Fruit fly (Drosophila melanogaster): Measurements from ENCODE around the gene CG14322.

The CG14322 gene

dm6 chr3R:17655040-17655439 lies 7.6 kb downstream of the CG14322 start (continued):
- no peak for TF ChIP-seq CG30431 (GFP tag; optimal IDR thresholded peaks at IDR 0.05)
- TF ChIP-seq lab (GFP tag; optimal IDR thresholded peaks at IDR 0.05) = peak; percentile 30
- no peak for TF ChIP-seq CG33213 (GFP tag; optimal IDR thresholded peaks at IDR 0.05)
- 0 out of 2 replicates have a peak, but pooled peaks have one; percentile 20 for TF ChIP-seq vvl (GFP tag; IDR thresholded peaks at IDR 0.05)
- TF ChIP-seq caup (GFP tag; optimal IDR thresholded peaks at IDR 0.05; ENCODE audit: severe bottlenecking) = peak; percentile 10
- TF ChIP-seq Doc3 (GFP tag; IDR thresholded peaks at IDR 0.05; ENCODE audit: partially characterized antibody) = no peak
- TF ChIP-seq CG11398 (GFP tag; optimal IDR thresholded peaks at IDR 0.05) = no peak
- no peak for TF ChIP-seq CG1602 (GFP tag; optimal IDR thresholded peaks at IDR 0.05)
- no peak for TF ChIP-seq bigmax (GFP tag; optimal IDR thresholded peaks at IDR 0.05)
- no peak for TF ChIP-seq CG15073 (GFP tag; optimal IDR thresholded peaks at IDR 0.05)
- no peak for TF ChIP-seq CG31388 (GFP tag; optimal IDR thresholded peaks at IDR 0.05)
- no peak for TF ChIP-seq wdn (GFP tag; IDR thresholded peaks at IDR 0.05)
- TF ChIP-seq Med (GFP tag) = no peak
- peak; percentile 38 for TF ChIP-seq gsb-n (tag; optimal IDR thresholded peaks at IDR 0.05)
- TF ChIP-seq E2f1 (GFP tag; IDR thresholded peaks at IDR 0.05) = no peak
- TF ChIP-seq CG12236 (GFP tag; optimal IDR thresholded peaks at IDR 0.05) = no peak
- no peak for TF ChIP-seq Nf-YC (tag; optimal IDR thresholded peaks at IDR 0.05)
- no peak for TF ChIP-seq CG9876 (GFP tag; optimal IDR thresholded peaks at IDR 0.05)
- no peak for TF ChIP-seq CG8765 (GFP tag; IDR thresholded peaks at IDR 0.05)
- TF ChIP-seq Pdp1 (GFP tag; optimal IDR thresholded peaks at IDR 0.05) = no peak
- TF ChIP-seq Spps (tag; optimal IDR thresholded peaks at IDR 0.05) = peak; percentile 24
- TF ChIP-seq CG12071 (GFP tag; optimal IDR thresholded peaks at IDR 0.05) = peak; percentile 41
- TF ChIP-seq CG11696 (GFP tag; IDR thresholded peaks at IDR 0.05) = no peak
- no peak for TF ChIP-seq Rx (GFP tag; IDR thresholded peaks at IDR 0.05)
- no peak for TF ChIP-seq Kr (GFP tag; optimal IDR thresholded peaks at IDR 0.05)
- TF ChIP-seq D19A (tag; optimal IDR thresholded peaks at IDR 0.05) = no peak
- TF ChIP-seq CG3281 (GFP tag; optimal IDR thresholded peaks at IDR 0.05) = no peak
- no peak for TF ChIP-seq cas (GFP tag; IDR thresholded peaks at IDR 0.05)
- no peak for TF ChIP-seq Six4 (GFP tag; optimal IDR thresholded peaks at IDR 0.05)
- TF ChIP-seq danr (GFP tag; IDR thresholded peaks at IDR 0.05) = no peak
- TF ChIP-seq CG33557 (GFP tag; optimal IDR thresholded peaks at IDR 0.05) = peak; percentile 59
- TF ChIP-seq CG13775 (GFP tag; optimal IDR thresholded peaks at IDR 0.05) = peak; percentile 39
- no peak for TF ChIP-seq Ada2b (GFP tag; IDR thresholded peaks at IDR 0.05)
- TF ChIP-seq CG7372 (GFP tag; IDR thresholded peaks at IDR 0.05) = no peak
- no peak for TF ChIP-seq lbe (GFP tag; optimal IDR thresholded peaks at IDR 0.05)
- peak; percentile 77 for TF ChIP-seq sim (GFP tag; IDR thresholded peaks at IDR 0.05)
- peak; percentile 65 for TF ChIP-seq CG2202 (tag; optimal IDR thresholded peaks at IDR 0.05)
- TF ChIP-seq sc (optimal IDR thresholded peaks at IDR 0.05) = no peak
- TF ChIP-seq sc (GFP tag; optimal IDR thresholded peaks at IDR 0.05) = peak; percentile 43
- TF ChIP-seq CG4820 (GFP tag; optimal IDR thresholded peaks at IDR 0.05) = no peak
- 0 out of 2 replicates have a peak, but pooled peaks have one; percentile 13 for TF ChIP-seq dimm (GFP tag; IDR thresholded peaks at IDR 0.05)
- no peak for TF ChIP-seq ken (GFP tag; IDR thresholded peaks at IDR 0.05)
- no peak for TF ChIP-seq CG34224 (GFP tag; IDR thresholded peaks at IDR 0.05; ENCODE audit: partially characterized antibody)
- TF ChIP-seq CG8290 (GFP tag; optimal IDR thresholded peaks at IDR 0.05) = no peak
- peak; percentile 41 to 76 for TF ChIP-seq CG8290 (tag; optimal IDR thresholded peaks at IDR 0.05)
- TF ChIP-seq unpg (GFP tag; optimal IDR thresholded peaks at IDR 0.05) = peak; percentile 57
- no peak for TF ChIP-seq Bgb (GFP tag; IDR thresholded peaks at IDR 0.05; ENCODE audit: partially characterized antibody)
- no peak for TF ChIP-seq CG6765 (GFP tag; optimal IDR thresholded peaks at IDR 0.05)
- no peak for TF ChIP-seq kah (GFP tag; optimal IDR thresholded peaks at IDR 0.05)
- TF ChIP-seq CG12744 (GFP tag; optimal IDR thresholded peaks at IDR 0.05) = peak; percentile 21
- TF ChIP-seq Nf-YA (GFP tag; IDR thresholded peaks at IDR 0.05) = no peak
- no peak for TF ChIP-seq CG1792 (GFP tag; optimal IDR thresholded peaks at IDR 0.05)
- TF ChIP-seq CG7271 (tag; optimal IDR thresholded peaks at IDR 0.05) = peak; percentile 93
